Fruit fly (Drosophila melanogaster) whole organism, embryonic: ENCODE results near the gene Eig71Ec.

ENCODE experiments used
- BEAF-32 ChIP-seq: fragments of 200-800 bp; sonication (Bioruptor generic); optimal IDR thresholded peaks from 3 replicates; lab custom pipeline; 2017; ENCODE audit warnings: missing biosample characterization, missing genetic modification characterization, mild to moderate bottlenecking, moderate library complexity, missing genetic modification reagents
- CG11247 ChIP-seq: fragments of 200-800 bp; sonication (Bioruptor generic); IDR thresholded peaks from 2 replicates; pipeline ENCODE4 v1.3.6; 2022; ENCODE audit warnings: missing biosample characterization, missing genetic modification characterization
- CG14710 ChIP-seq: fragments of 200-800 bp; sonication (Bioruptor generic); optimal IDR thresholded peaks from 3 replicates; lab custom pipeline; 2019; ENCODE audit warnings: missing biosample characterization, mild to moderate bottlenecking, missing genetic modification characterization, moderate library complexity
- CG15479 ChIP-seq: fragments of 200-800 bp; sonication (Bioruptor generic); optimal IDR thresholded peaks from 3 replicates; lab custom pipeline; 2019; ENCODE audit warnings: missing biosample characterization, mild to moderate bottlenecking, missing genetic modification characterization, moderate library complexity
- CG30403 ChIP-seq: fragments of 200-800 bp; sonication (Bioruptor generic); optimal IDR thresholded peaks from 3 replicates; lab custom pipeline; 2016; ENCODE audit warnings: missing biosample characterization, missing genetic modification characterization
- CG3065 ChIP-seq: fragments of 200-800 bp; sonication (Bioruptor generic); optimal IDR thresholded peaks from 2 replicates; lab custom pipeline; 2016; ENCODE audit warnings: missing biosample characterization, missing genetic modification characterization
- CG31388 ChIP-seq: fragments of 200-800 bp; sonication (Bioruptor generic); optimal IDR thresholded peaks from 2 replicates; lab custom pipeline; 2016; ENCODE audit warnings: missing biosample characterization, missing genetic modification characterization
- CG33557 ChIP-seq: fragments of 200-800 bp; sonication (Bioruptor generic); optimal IDR thresholded peaks from 2 replicates; lab custom pipeline; 2019; ENCODE audit warnings: missing biosample characterization, mild to moderate bottlenecking, missing genetic modification characterization, moderate library complexity
- CG34376 ChIP-seq: fragments of 200-800 bp; sonication (Bioruptor generic); optimal IDR thresholded peaks from 2 replicates; lab custom pipeline; 2018; ENCODE audit warnings: missing biosample characterization, mild to moderate bottlenecking, missing genetic modification characterization
- CG3726 ChIP-seq: fragments of 200-800 bp; sonication (Bioruptor generic); IDR thresholded peaks from 3 replicates; pipeline ENCODE4, ENCODE4 v1.3.6; 2022; ENCODE audit warnings: missing biosample characterization, missing genetic modification characterization
- CG3847 ChIP-seq: fragments of 200-800 bp; sonication (Bioruptor generic); IDR thresholded peaks from 2 replicates; pipeline ENCODE4 v1.3.6; 2022; ENCODE audit warnings: missing biosample characterization, missing genetic modification characterization
- CG3995 ChIP-seq: fragments of 200-800 bp; sonication (Bioruptor generic); optimal IDR thresholded peaks from 3 replicates; lab custom pipeline; 2016; ENCODE audit warnings: missing biosample characterization, missing genetic modification characterization
- CG5245 ChIP-seq: fragments of 200-800 bp; sonication (Bioruptor generic); optimal IDR thresholded peaks from 3 replicates; lab custom pipeline; 2016; ENCODE audit warnings: missing biosample characterization, missing genetic modification characterization
- CG7372 ChIP-seq: fragments of 200-800 bp; sonication (Bioruptor generic); IDR thresholded peaks from 2 replicates; pipeline ENCODE4 v1.3.6; 2022; ENCODE audit warnings: missing biosample characterization, missing genetic modification characterization
- CG8089 ChIP-seq: fragments of 200-800 bp; sonication (Bioruptor generic); optimal IDR thresholded peaks from 3 replicates; lab custom pipeline; 2016; ENCODE audit warnings: missing biosample characterization, missing genetic modification characterization
- CG9817 ChIP-seq: fragments of 200-800 bp; sonication (Bioruptor generic); optimal IDR thresholded peaks from 2 replicates; lab custom pipeline; 2018; ENCODE audit warnings: missing biosample characterization, mild to moderate bottlenecking, missing genetic modification characterization, moderate library complexity
- CTCF ChIP-seq: fragments of 200-800 bp; sonication (Bioruptor generic); optimal IDR thresholded peaks from 2 replicates; lab custom pipeline; 2017; ENCODE audit warnings: missing biosample characterization, mild to moderate bottlenecking, missing genetic modification characterization, moderate library complexity
- ERR ChIP-seq: fragments of 200-800 bp; sonication (Bioruptor generic); optimal IDR thresholded peaks from 2 replicates; lab custom pipeline; 2016; ENCODE audit warnings: missing biosample characterization, missing genetic modification characterization
- Eip74EF ChIP-seq, 2 experiments: fragments of 200-800 bp in 1 of 2; fragments of >200 bp in 1 of 2; sonication (Bioruptor generic) in 1 of 2; optimal IDR thresholded peaks; 2 replicates each; lab custom pipeline; 2017 to 2019; ENCODE audit warnings: missing biosample characterization in 2 of 2, missing genetic modification characterization in 2 of 2, mild to moderate bottlenecking in 1 of 2, moderate library complexity in 1 of 2
- Hand ChIP-seq: fragments of 200-800 bp; sonication (Bioruptor generic); optimal IDR thresholded peaks from 2 replicates; lab custom pipeline; 2017; ENCODE audit warnings: mild to moderate bottlenecking, missing biosample characterization, missing genetic modification reagents, missing genetic modification characterization
- HmgD ChIP-seq: fragments of 200-800 bp; sonication (Bioruptor generic); optimal IDR thresholded peaks from 3 replicates; lab custom pipeline; 2016; ENCODE audit warnings: missing biosample characterization, missing genetic modification characterization
- MESR4 ChIP-seq: fragments of 200-800 bp; sonication (Bioruptor generic); optimal IDR thresholded peaks from 2 replicates; lab custom pipeline; 2018; ENCODE audit warnings: missing biosample characterization, mild to moderate bottlenecking, missing genetic modification characterization, moderate library complexity
- NC2β ChIP-seq: fragments of 200-800 bp; sonication (Bioruptor generic); optimal IDR thresholded peaks from 2 replicates; lab custom pipeline; 2016; ENCODE audit warnings: missing biosample characterization, missing genetic modification characterization
- Neu2 ChIP-seq: fragments of 200-800 bp; sonication (Bioruptor generic); optimal IDR thresholded peaks from 3 replicates; lab custom pipeline; 2016; ENCODE audit warnings: missing biosample characterization, missing genetic modification characterization, borderline replicate concordance
- Optix ChIP-seq: fragments of 200-800 bp; sonication (Bioruptor generic); IDR thresholded peaks from 3 replicates; pipeline ENCODE4 v1.3.6; 2022; ENCODE audit warnings: missing biosample characterization, missing genetic modification characterization
- Rx ChIP-seq: fragments of 200-800 bp; sonication (Bioruptor generic); IDR thresholded peaks from 2 replicates; pipeline ENCODE4 v1.3.6; 2022; ENCODE audit warnings: missing biosample characterization, missing genetic modification characterization
- ase ChIP-seq: fragments of 200-800 bp; sonication (Bioruptor generic); IDR thresholded peaks from 3 replicates; pipeline ENCODE4 v1.3.6; 2022; ENCODE audit warnings: missing biosample characterization, missing genetic modification characterization
- ash1 ChIP-seq: fragments of 200-800 bp; sonication (Bioruptor generic); optimal IDR thresholded peaks from 2 replicates; lab custom pipeline; 2018; ENCODE audit warnings: missing biosample characterization, mild to moderate bottlenecking, missing genetic modification characterization
- dpn ChIP-seq, 2 experiments: fragments of 200-800 bp; sonication (Bioruptor generic); optimal IDR thresholded peaks; 3 replicates each; lab custom pipeline; 2016; ENCODE audit warnings: missing biosample characterization in 2 of 2, missing genetic modification characterization in 2 of 2
- fd102C ChIP-seq: fragments of 200-800 bp; sonication (Bioruptor generic); optimal IDR thresholded peaks from 2 replicates; lab custom pipeline; 2018; ENCODE audit warnings: missing biosample characterization, mild to moderate bottlenecking, missing genetic modification characterization, moderate library complexity
- fd96Cb ChIP-seq: fragments of 200-800 bp; sonication (Bioruptor generic); optimal IDR thresholded peaks from 2 replicates; lab custom pipeline; 2018; ENCODE audit warnings: missing biosample characterization, mild to moderate bottlenecking, missing genetic modification characterization, moderate library complexity
- hth ChIP-seq: fragments of >200 bp; optimal IDR thresholded peaks from 2 replicates; lab custom pipeline; 2017; ENCODE audit warnings: inconsistent platforms
- ind ChIP-seq: fragments of 200-800 bp; sonication (Bioruptor generic); optimal IDR thresholded peaks from 3 replicates; lab custom pipeline; 2016; ENCODE audit warnings: missing biosample characterization, missing genetic modification characterization
- klu ChIP-seq: fragments of 200-800 bp; sonication (Bioruptor generic); IDR thresholded peaks from 2 replicates; pipeline ENCODE4 v1.3.6; 2022; ENCODE audit warnings: missing biosample characterization, missing genetic modification characterization
- kni ChIP-seq: fragments of 200-800 bp; sonication (Bioruptor generic); optimal IDR thresholded peaks from 3 replicates; lab custom pipeline; 2017; ENCODE audit warnings: mild to moderate bottlenecking, missing biosample characterization, missing genetic modification reagents, missing genetic modification characterization
- lilli ChIP-seq: fragments of 200-800 bp; sonication (Bioruptor generic); optimal IDR thresholded peaks from 3 replicates; lab custom pipeline; 2016; ENCODE audit warnings: missing biosample characterization, missing genetic modification characterization
- mld ChIP-seq: fragments of 200-800 bp; sonication (Bioruptor generic); IDR thresholded peaks from 3 replicates; pipeline ENCODE4 v1.3.6; 2022; ENCODE audit warnings: missing biosample characterization, missing genetic modification characterization; ENCODE audit not compliant: partially characterized antibody
- odd ChIP-seq: fragments of 200-800 bp; sonication (Bioruptor generic); optimal IDR thresholded peaks from 2 replicates; lab custom pipeline; 2017; ENCODE audit warnings: missing biosample characterization, mild to moderate bottlenecking, missing genetic modification characterization
- onecut ChIP-seq: fragments of 200-800 bp; sonication (Bioruptor generic); IDR thresholded peaks from 2 replicates; pipeline ENCODE4 v1.3.6; 2022; ENCODE audit warnings: missing biosample characterization, missing genetic modification characterization
- prd ChIP-seq, 3 experiments: fragments of >200 bp in 2 of 3; fragments of 200-800 bp in 1 of 3; sonication (Bioruptor generic) in 1 of 3; optimal IDR thresholded peaks in 2 of 3; IDR thresholded peaks in 1 of 3; 2 replicates in 2 of 3; 3 replicates in 1 of 3; pipeline versions ENCODE4 v1.3.6 to Lab custom; 2017 to 2022; ENCODE audit warnings: missing biosample characterization in 1 of 3, missing genetic modification characterization in 1 of 3
- sim ChIP-seq: fragments of 200-800 bp; sonication (Bioruptor generic); IDR thresholded peaks from 2 replicates; pipeline ENCODE4 v1.3.6; 2022; ENCODE audit warnings: missing biosample characterization, missing genetic modification characterization
- sna ChIP-seq: fragments of 200-800 bp; sonication (Bioruptor generic); IDR thresholded peaks from 2 replicates; pipeline ENCODE4 v1.3.6; 2022; ENCODE audit warnings: missing biosample characterization, missing genetic modification characterization; ENCODE audit not compliant: partially characterized antibody
- so ChIP-seq: fragments of 200-800 bp; sonication (Bioruptor generic); IDR thresholded peaks from 3 replicates; pipeline ENCODE4 v1.3.6; 2022; ENCODE audit warnings: missing biosample characterization, missing genetic modification characterization
- tna ChIP-seq: fragments of 200-800 bp; sonication (Bioruptor generic); IDR thresholded peaks from 2 replicates; pipeline ENCODE4 v1.3.6; 2022; ENCODE audit warnings: missing biosample characterization, missing genetic modification characterization; ENCODE audit not compliant: partially characterized antibody
- ttk ChIP-seq: fragments of 200-800 bp; sonication (Bioruptor generic); IDR thresholded peaks from 2 replicates; pipeline ENCODE4 v2.1.2; 2022; ENCODE audit warnings: missing biosample characterization, missing genetic modification characterization
- vnd ChIP-seq: fragments of 200-800 bp; sonication (Bioruptor generic); IDR thresholded peaks from 3 replicates; pipeline ENCODE4 v1.3.6; 2022; ENCODE audit warnings: missing biosample characterization, missing genetic modification characterization; ENCODE audit not compliant: partially characterized antibody
- wor ChIP-seq: fragments of 200-800 bp; sonication (Bioruptor generic); IDR thresholded peaks from 2 replicates; pipeline ENCODE4 v1.3.6; 2022; ENCODE audit warnings: missing biosample characterization, missing genetic modification characterization
- yki ChIP-seq: fragments of >200 bp; optimal IDR thresholded peaks from 3 replicates; lab custom pipeline; 2018
- zfh1 ChIP-seq: fragments of 200-800 bp; sonication (Bioruptor generic); IDR thresholded peaks from 3 replicates; pipeline ENCODE4 v1.3.6; 2022; ENCODE audit warnings: missing biosample characterization, missing genetic modification characterization

Eig71Ec gene

DNA sequence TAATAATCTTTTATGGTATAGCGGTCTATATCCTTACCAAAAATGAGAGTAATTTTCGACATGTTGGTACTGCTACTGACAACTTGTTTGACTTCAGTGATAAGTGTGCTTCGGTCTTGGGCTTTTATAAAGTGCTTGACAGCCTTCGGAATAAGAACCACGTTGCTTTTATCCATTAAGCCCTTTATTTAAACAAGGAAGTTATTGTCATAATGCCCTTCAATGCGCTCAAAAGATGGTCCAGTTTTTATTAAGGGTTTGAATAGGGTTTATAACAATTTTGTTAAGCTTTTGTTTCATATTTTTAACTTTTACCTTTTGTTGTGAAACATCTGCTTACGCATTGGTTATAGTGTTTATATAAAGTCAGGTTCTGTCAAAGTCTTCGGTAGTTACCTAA lies at the start of gene Eig71Ec, which contains the start of gene Eig71Ed:
Gene Eig71Ec (minus strand): TSS at position 101 of the 400 bp plus-strand sequence.
Gene Eig71Ed (plus strand): TSS at position 384 of the 400 bp plus-strand sequence.
- TF ChIP-seq ind (GFP tag; lab: Kevin White, UChicago): no peak
- TF ChIP-seq CG14710 (tag; lab: Kevin White, UChicago): no peak
- no peak for TF ChIP-seq vnd

DNA sequence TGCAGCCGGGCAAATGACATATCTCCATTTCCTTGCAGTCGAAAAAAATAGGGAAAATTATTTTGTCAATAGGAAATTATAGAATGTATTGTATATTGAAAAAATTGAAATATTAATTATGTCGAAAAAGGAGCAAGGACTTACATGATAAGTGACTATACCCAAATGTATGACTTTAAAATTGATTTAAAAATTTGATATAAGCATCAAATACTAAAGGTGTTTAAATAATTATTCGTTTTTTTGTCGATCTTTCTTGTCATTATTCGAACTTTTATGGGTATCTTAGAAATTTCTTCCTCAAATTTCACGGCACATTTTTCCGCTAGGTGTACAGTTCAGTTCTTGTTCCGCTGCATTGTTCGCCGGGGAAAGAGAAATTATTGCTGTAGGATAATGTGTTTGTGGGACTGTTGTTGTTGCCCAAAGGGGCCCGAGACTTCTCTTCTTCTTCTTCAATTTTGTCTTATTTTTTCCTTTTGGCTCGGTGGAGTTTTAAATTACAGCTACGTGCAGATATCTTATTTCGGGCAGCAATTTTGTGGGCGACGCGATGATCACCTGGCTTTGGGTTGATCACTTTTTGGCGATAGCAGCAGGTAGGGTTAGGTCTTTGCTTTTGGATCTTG lies 48.4 kb upstream of the Eig71Ec start:
- TF ChIP-seq sim (no peak), Rx (GFP tag; lab: Robert Waterston, UW) (no peak), so (GFP tag; lab: Robert Waterston, UW) (no peak), CTCF (GFP tag; lab: Kevin White, UChicago) (no peak), onecut (no peak), yki (lab: Kevin White, UChicago) (no peak), hth (lab: Kevin White, UChicago) (no peak), Hand (GFP tag; lab: Kevin White, UChicago) (no peak), CG31388 (GFP tag; lab: Kevin White, UChicago) (no peak), BEAF-32 (GFP tag; lab: Kevin White, UChicago) (no peak), CG30403 (GFP tag; lab: Kevin White, UChicago) (peak; percentile 36), ERR (GFP tag; lab: Kevin White, UChicago) (no peak), CG9817 (no peak), Optix (GFP tag; lab: Robert Waterston, UW) (no peak), mld (GFP tag; lab: Robert Waterston, UW) (no peak), prd (optimal IDR thresholded peaks at IDR 0.05; lab: Kevin White, UChicago) (no peak), prd (GFP tag; IDR thresholded peaks at IDR 0.05; lab: Robert Waterston, UW) (no peak), CG8089 (GFP tag; lab: Kevin White, UChicago) (no peak), zfh1 (GFP tag; lab: Robert Waterston, UW) (0 out of 3 replicates have a peak, but pooled peaks have one; percentile 21), CG5245 (no peak), CG33557 (GFP tag; lab: Kevin White, UChicago) (peak; percentile 83), CG34376 (no peak), Neu2 (GFP tag; lab: Kevin White, UChicago) (peak; percentile 59), CG15479 (GFP tag; lab: Kevin White, UChicago) (no peak), dpn (GFP tag; optimal IDR thresholded peaks at IDR 0.05; lab: Kevin White, UChicago) (no peak), CG3847 (no peak), fd102C (GFP tag; lab: Kevin White, UChicago) (peak; percentile 77), CG3726 (GFP tag; lab: Robert Waterston, UW) (no peak), fd96Cb (no peak), CG3995 (GFP tag; lab: Kevin White, UChicago) (no peak), wor (no peak), klu (GFP tag; lab: Robert Waterston, UW) (no peak), CG11247 (GFP tag; lab: Robert Waterston, UW) (no peak), HmgD (GFP tag; lab: Kevin White, UChicago) (no peak), odd (GFP tag; lab: Kevin White, UChicago) (no peak), tna (GFP tag; lab: Robert Waterston, UW) (no peak), NC2β (GFP tag; lab: Kevin White, UChicago) (no peak), lilli (GFP tag; lab: Kevin White, UChicago) (no peak), CG7372 (GFP tag; lab: Robert Waterston, UW) (no peak), CG3065 (peak; percentile 20), ash1 (no peak), ase (no peak), kni (no peak), sna (GFP tag; lab: Robert Waterston, UW) (no peak), Eip74EF (GFP tag; optimal IDR thresholded peaks at IDR 0.05; lab: Kevin White, UChicago) (no peak), ttk (GFP tag; lab: Robert Waterston, UW) (no peak), MESR4 (GFP tag; lab: Kevin White, UChicago) (no peak)
